Fruit fly (Drosophila melanogaster): ENCODE results near the gene gry.
A peak's percentile ranks its signal among the peaks of the same experiment; 100 is the strongest.

The gry gene

dm6 chr3L:3205349-3205748, 6.5 kb downstream of the gry start, which contains the start of gene CG32277:
TSS of gene CG32277 (minus strand) at chr3L:3205449.
- TF ChIP-seq pan (optimal IDR thresholded peaks at IDR 0.05) = no peak
- TF ChIP-seq usp (GFP tag; optimal IDR thresholded peaks at IDR 0.05) = no peak
- TF ChIP-seq Dll (optimal IDR thresholded peaks at IDR 0.05) = no peak
- no peak for TF ChIP-seq psq (optimal IDR thresholded peaks at IDR 0.05)
- TF ChIP-seq EcR (GFP tag; optimal IDR thresholded peaks at IDR 0.05) = no peak
- TF ChIP-seq CG8478 (optimal IDR thresholded peaks at IDR 0.05) = no peak

- TF ChIP-seq CG8478 (optimal IDR thresholded peaks at IDR 0.05) (no peak), EcR (GFP tag; optimal IDR thresholded peaks at IDR 0.05) (no peak), usp (GFP tag; optimal IDR thresholded peaks at IDR 0.05) (no peak), Dll (optimal IDR thresholded peaks at IDR 0.05) (no peak), psq (optimal IDR thresholded peaks at IDR 0.05) (no peak), pan (optimal IDR thresholded peaks at IDR 0.05) (no peak)
Observed at dm6 chr3L:3206263-3206662, 7.4 kb downstream of the gry start, which contains the start of gene CG33160. TSS of gene CG33160 (minus strand) at chr3L:3206363.

dm6 chr3L:3208895-3209294, 10.0 kb downstream of the gry start, which contains the start of the genes CG32269 and CG32270:
TSS of gene CG32269 (minus strand) at chr3L:3208985.
TSS of gene CG32270 (minus strand) at chr3L:3208985.
- TF ChIP-seq usp (GFP tag; optimal IDR thresholded peaks at IDR 0.05) = no peak
- TF ChIP-seq Dll (optimal IDR thresholded peaks at IDR 0.05) = no peak
- no peak for TF ChIP-seq EcR (GFP tag; optimal IDR thresholded peaks at IDR 0.05)
- TF ChIP-seq pan (optimal IDR thresholded peaks at IDR 0.05) = no peak
- TF ChIP-seq psq (optimal IDR thresholded peaks at IDR 0.05) = no peak
- no peak for TF ChIP-seq CG8478 (optimal IDR thresholded peaks at IDR 0.05)

DNA sequence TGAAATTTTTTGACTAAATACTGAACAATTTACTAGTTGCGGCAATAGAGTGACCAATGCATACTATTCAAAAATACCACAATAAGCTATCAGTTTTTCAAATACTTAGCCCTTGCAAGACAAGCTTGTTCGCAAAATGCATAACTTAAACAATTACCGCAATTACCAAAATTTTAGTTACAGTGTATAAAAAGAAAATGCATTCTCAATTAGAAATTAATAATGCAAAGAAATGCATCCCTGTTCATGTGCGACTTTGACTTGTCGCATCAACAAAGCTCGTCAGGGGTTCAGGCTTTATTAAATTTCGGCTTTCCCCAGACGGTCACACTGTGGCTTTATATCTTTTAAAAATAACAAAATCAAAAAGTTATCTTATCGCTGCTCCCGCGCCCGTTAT, 20.0 kb downstream of the gry start, which contains the start of the genes hob and nSMase:
TSS of gene hob (minus strand) at position 62 of the 400 bp plus-strand sequence.
TSS of gene nSMase (plus strand) at position 298 of the 400 bp plus-strand sequence.
- TF ChIP-seq pan (optimal IDR thresholded peaks at IDR 0.05) = no peak
- no peak for TF ChIP-seq EcR (GFP tag; optimal IDR thresholded peaks at IDR 0.05)
- TF ChIP-seq CG8478 (optimal IDR thresholded peaks at IDR 0.05) = no peak

DNA sequence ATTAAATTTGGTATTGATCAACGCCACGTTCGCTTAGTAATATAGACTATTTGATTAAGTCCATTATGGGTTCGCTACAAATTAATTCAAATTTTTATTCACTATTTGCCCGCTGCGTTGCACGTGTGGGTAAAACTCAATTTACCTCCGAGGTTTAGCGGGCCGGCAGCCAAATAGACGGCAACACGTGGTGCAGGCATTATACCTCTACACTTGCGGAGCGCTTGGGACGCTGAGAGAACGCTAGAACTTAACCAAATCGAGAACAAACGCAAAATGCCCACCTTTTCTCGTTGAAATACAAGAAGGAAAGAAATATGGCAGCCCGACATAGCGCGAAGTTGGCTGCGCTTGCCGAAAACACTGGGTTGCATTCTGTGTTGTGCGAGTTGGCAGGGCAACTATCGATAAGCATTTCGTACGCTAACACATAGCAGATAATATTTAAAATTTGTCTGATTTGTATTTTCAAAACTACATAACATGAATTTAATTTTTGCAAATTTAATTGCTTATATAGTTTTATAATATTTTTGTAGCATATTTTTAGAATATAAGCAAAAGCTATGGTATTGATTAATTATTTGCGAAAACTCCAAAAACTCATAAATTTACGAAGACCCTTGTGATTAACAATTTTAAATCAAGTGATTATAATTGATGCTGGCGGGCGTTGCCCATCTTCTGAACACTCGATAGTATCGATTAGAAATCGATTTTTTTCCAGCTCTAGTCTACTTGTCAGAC, 23.9 kb downstream of the gry start, which contains the start of the genes RpL28 and eIF1:
TSS of gene RpL28 (minus strand) at position 318 of the 747 bp plus-strand sequence.
TSS of gene eIF1 (plus strand) at position 699 of the 747 bp plus-strand sequence.
- no peak for TF ChIP-seq psq (optimal IDR thresholded peaks at IDR 0.05)
- no peak for TF ChIP-seq CG8478 (optimal IDR thresholded peaks at IDR 0.05)
- no peak for TF ChIP-seq usp (GFP tag; optimal IDR thresholded peaks at IDR 0.05)
- no peak for TF ChIP-seq EcR (GFP tag; optimal IDR thresholded peaks at IDR 0.05)
- TF ChIP-seq Dll (optimal IDR thresholded peaks at IDR 0.05) = no peak
- no peak for TF ChIP-seq pan (optimal IDR thresholded peaks at IDR 0.05)

DNA sequence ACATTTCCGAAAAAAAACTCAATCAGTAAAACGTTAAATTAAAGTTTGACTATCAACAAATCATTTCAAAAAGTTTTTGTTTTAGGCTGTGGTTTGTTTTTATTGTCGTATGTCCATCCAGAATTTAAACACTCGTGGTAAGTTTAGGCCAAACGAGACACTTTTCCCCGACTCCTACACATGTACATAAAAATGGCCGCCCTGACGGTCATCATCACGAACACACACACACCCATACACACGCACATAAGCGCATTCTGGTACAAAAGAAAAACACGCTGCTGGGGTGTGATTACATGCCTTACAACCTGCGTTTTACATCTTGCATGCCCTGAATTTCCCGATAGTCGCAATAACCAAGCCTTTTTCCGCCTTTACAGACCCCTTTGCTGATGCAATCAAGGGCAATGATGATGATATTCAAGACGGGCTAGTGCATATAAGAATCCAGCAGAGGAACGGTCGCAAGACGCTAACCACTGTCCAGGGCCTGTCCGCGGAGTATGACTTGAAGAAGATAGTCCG, 24.6 kb downstream of the gry start:
- TF ChIP-seq psq (optimal IDR thresholded peaks at IDR 0.05) (no peak), EcR (GFP tag; optimal IDR thresholded peaks at IDR 0.05) (no peak), Dll (optimal IDR thresholded peaks at IDR 0.05) (no peak), pan (optimal IDR thresholded peaks at IDR 0.05) (no peak)

DNA sequence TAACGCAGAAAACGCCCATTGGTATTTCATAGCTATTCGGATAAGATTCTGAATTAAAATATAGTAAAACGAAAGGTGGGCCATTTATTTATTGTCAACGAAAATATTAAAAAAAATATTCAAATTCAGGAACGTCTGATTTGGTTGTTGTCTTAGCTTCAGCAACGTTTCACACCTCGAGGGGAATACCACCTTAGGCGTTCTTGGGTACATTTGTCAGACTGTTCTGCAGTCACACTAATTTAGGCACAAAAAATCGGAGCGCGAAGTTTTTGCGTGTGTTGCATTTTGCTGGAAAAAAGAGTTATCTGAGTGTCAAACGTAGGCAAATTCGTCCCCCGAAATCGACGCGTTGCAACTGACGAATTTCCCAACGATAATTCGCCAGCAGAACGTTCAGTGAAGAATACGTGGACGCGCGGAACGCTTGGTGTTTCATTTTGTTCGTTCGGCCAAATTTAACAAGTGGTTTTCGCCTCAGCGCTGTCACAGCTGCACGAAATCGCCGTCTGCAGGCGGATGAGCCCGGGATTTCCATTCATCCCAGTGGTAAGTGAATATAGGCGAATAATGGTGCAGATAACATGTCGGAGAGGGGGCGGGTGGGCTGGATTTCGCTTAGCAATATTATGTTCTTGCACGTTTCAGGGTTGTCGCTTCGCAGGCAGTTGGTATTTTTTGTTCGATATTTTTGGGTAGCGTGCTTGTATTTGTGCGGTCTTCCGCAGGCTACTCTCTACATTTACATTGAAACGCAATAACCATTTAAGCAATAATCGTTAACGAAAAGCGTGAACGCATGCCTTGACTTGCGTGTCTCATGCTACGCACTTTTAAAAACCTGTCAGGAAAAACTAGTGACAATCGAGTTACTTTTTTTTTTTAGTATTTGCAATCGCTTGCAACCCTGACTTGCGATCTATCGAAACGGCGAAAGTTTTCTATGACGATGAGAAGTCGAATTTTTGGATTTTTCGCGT, 26.1 kb downstream of the gry start, which contains the start of gene Larp4B:
TSS of gene Larp4B (plus strand) at position 99 of the 980 bp plus-strand sequence.
- TF ChIP-seq pan (optimal IDR thresholded peaks at IDR 0.05) (no peak), Dll (optimal IDR thresholded peaks at IDR 0.05) (no peak), CG8478 (optimal IDR thresholded peaks at IDR 0.05) (no peak), EcR (GFP tag; optimal IDR thresholded peaks at IDR 0.05) (no peak), usp (GFP tag; optimal IDR thresholded peaks at IDR 0.05) (no peak), psq (optimal IDR thresholded peaks at IDR 0.05) (no peak)

- TF ChIP-seq psq (optimal IDR thresholded peaks at IDR 0.05) = no peak
- peak; percentile 99 for TF ChIP-seq Dll (optimal IDR thresholded peaks at IDR 0.05)
- TF ChIP-seq usp (GFP tag; optimal IDR thresholded peaks at IDR 0.05) = no peak
- TF ChIP-seq CG8478 (optimal IDR thresholded peaks at IDR 0.05) = peak; percentile 53
- no peak for TF ChIP-seq pan (optimal IDR thresholded peaks at IDR 0.05)
Observed at dm6 chr3L:3225769-3226457, 27.0 kb downstream of the gry start.

dm6 chr3L:3226458-3226783, 27.5 kb downstream of the gry start:
- TF ChIP-seq Dll (optimal IDR thresholded peaks at IDR 0.05) (no peak), EcR (GFP tag; optimal IDR thresholded peaks at IDR 0.05) (no peak), pan (optimal IDR thresholded peaks at IDR 0.05) (no peak), CG8478 (optimal IDR thresholded peaks at IDR 0.05) (no peak), usp (GFP tag; optimal IDR thresholded peaks at IDR 0.05) (no peak), psq (optimal IDR thresholded peaks at IDR 0.05) (no peak)

dm6 chr3L:3236319-3236718, 37.4 kb downstream of the gry start:
- TF ChIP-seq Dll (optimal IDR thresholded peaks at IDR 0.05) = no peak
- TF ChIP-seq usp (GFP tag; optimal IDR thresholded peaks at IDR 0.05) = no peak
- no peak for TF ChIP-seq psq (optimal IDR thresholded peaks at IDR 0.05)
- no peak for TF ChIP-seq pan (optimal IDR thresholded peaks at IDR 0.05)
- no peak for TF ChIP-seq EcR (GFP tag; optimal IDR thresholded peaks at IDR 0.05)
- no peak for TF ChIP-seq CG8478 (optimal IDR thresholded peaks at IDR 0.05)

Data from whole organism.